Worm (Caenorhabditis elegans): Measurements from ENCODE around the gene F49E10.2.

The F49E10.2 gene

ce11 chrX:5841060-5841642, 49.0 kb upstream of the F49E10.2 start, which contains the start of gene puf-9 (continued):
- TF ChIP-seq ceh-45 (GFP tag; IDR thresholded peaks at IDR 0.05) (no peak), fax-1 (tag; optimal IDR thresholded peaks at IDR 0.05) (peak; percentile 32), elt-2 (tag; optimal IDR thresholded peaks at IDR 0.05) (peak; percentile 97), zip-5 (tag; optimal IDR thresholded peaks at IDR 0.05) (no peak), ceh-14 (tag; optimal IDR thresholded peaks at IDR 0.05) (peak; percentile 48), ceh-31 (tag; optimal IDR thresholded peaks at IDR 0.05) (peak; percentile 95), K02D7.2 (tag; optimal IDR thresholded peaks at IDR 0.05) (peak; percentile 25), sox-4 (tag; optimal IDR thresholded peaks at IDR 0.05) (no peak), ttx-3 (tag; optimal IDR thresholded peaks at IDR 0.05) (no peak), madf-2 (tag; optimal IDR thresholded peaks at IDR 0.05) (peak; percentile 62), F13H6.1 (tag; optimal IDR thresholded peaks at IDR 0.05) (peak; percentile 83), ama-1 (optimal IDR thresholded peaks at IDR 0.05) (no peak), sdc-2 (tag; optimal IDR thresholded peaks at IDR 0.05) (peak; percentile 86), T23F11.4 (GFP tag; optimal IDR thresholded peaks at IDR 0.05) (no peak), elt-4 (tag; optimal IDR thresholded peaks at IDR 0.05) (no peak), ceh-34 (tag; optimal IDR thresholded peaks at IDR 0.05) (peak; percentile 99), pros-1 (tag; optimal IDR thresholded peaks at IDR 0.05) (peak; percentile 69), ahr-1 (tag; optimal IDR thresholded peaks at IDR 0.05) (no peak), gmeb-2 (tag; optimal IDR thresholded peaks at IDR 0.05) (peak; percentile 22), ceh-19 (GFP tag; optimal IDR thresholded peaks at IDR 0.05) (peak; percentile 71), hlh-13 (GFP tag; optimal IDR thresholded peaks at IDR 0.05) (no peak), ref-2 (tag; optimal IDR thresholded peaks at IDR 0.05) (peak; percentile 94), lim-6 (tag; optimal IDR thresholded peaks at IDR 0.05) (peak; percentile 52), mec-3 (tag; optimal IDR thresholded peaks at IDR 0.05; ENCODE audit: borderline replicate concordance) (no peak), pqm-1 (tag; optimal IDR thresholded peaks at IDR 0.05) (peak; percentile 71)

- TF ChIP-seq sox-2 (GFP tag; IDR thresholded peaks at IDR 0.05): peak; percentile 21; the same call in 1 of the 2 replicates
- peak; percentile 32 for TF ChIP-seq ceh-48 (tag; optimal IDR thresholded peaks at IDR 0.05)
- TF ChIP-seq unc-55 (GFP tag; optimal IDR thresholded peaks at IDR 0.05): peak; percentile 0
- TF ChIP-seq tbx-2 (tag; optimal IDR thresholded peaks at IDR 0.05): peak; percentile 18
- no peak for TF ChIP-seq tbx-7 (tag; optimal IDR thresholded peaks at IDR 0.05)
- TF ChIP-seq unc-42 (tag; optimal IDR thresholded peaks at IDR 0.05): peak; percentile 7
- TF ChIP-seq ceh-31 (tag; optimal IDR thresholded peaks at IDR 0.05): peak; percentile 64
- TF ChIP-seq mec-3 (tag; optimal IDR thresholded peaks at IDR 0.05; ENCODE audit: borderline replicate concordance): no peak
Observed at ce11 chrX:5847268-5847667, 42.9 kb upstream of the F49E10.2 start.

- TF ChIP-seq K09A11.1 (tag; optimal IDR thresholded peaks at IDR 0.05; ENCODE audit: insufficient read depth) (no peak), npax-4 (tag; optimal IDR thresholded peaks at IDR 0.05) (no peak), mec-3 (tag; optimal IDR thresholded peaks at IDR 0.05; ENCODE audit: borderline replicate concordance) (no peak), sdc-2 (tag; optimal IDR thresholded peaks at IDR 0.05) (no peak), zip-5 (tag; optimal IDR thresholded peaks at IDR 0.05) (no peak), ceh-45 (GFP tag; IDR thresholded peaks at IDR 0.05) (no peak), ceh-22 (tag; optimal IDR thresholded peaks at IDR 0.05) (no peak), nhr-11 (tag; optimal IDR thresholded peaks at IDR 0.05) (no peak), ceh-14 (tag; optimal IDR thresholded peaks at IDR 0.05) (no peak), ceh-9 (tag; optimal IDR thresholded peaks at IDR 0.05) (no peak)
Observed at ce11 chrX:5848703-5849102, 41.5 kb upstream of the F49E10.2 start, which contains the start of gene atat-2. Gene atat-2 (plus strand): TSS chrX:5849100.

ce11 chrX:5850472-5850871, 39.7 kb upstream of the F49E10.2 start:
- TF ChIP-seq ceh-31 (tag; optimal IDR thresholded peaks at IDR 0.05) (no peak), madf-2 (tag; optimal IDR thresholded peaks at IDR 0.05) (no peak), che-1 (tag; optimal IDR thresholded peaks at IDR 0.05) (no peak), sdc-2 (tag; optimal IDR thresholded peaks at IDR 0.05) (no peak), nfya-1 (tag; optimal IDR thresholded peaks at IDR 0.05) (no peak), K02D7.2 (tag; optimal IDR thresholded peaks at IDR 0.05) (no peak), mec-3 (tag; optimal IDR thresholded peaks at IDR 0.05; ENCODE audit: borderline replicate concordance) (no peak), nhr-232 (tag; optimal IDR thresholded peaks at IDR 0.05) (no peak)

Measured in whole organism, late embryonic.